Worm (Caenorhabditis elegans) whole organism, L4 larva: ENCODE measurements around the gene alg-1.

ENCODE experiments used
- ZK546.5 ChIP-seq, 2 experiments: sonication (generic microtip); optimal IDR thresholded peaks; 2 replicates each; lab custom pipeline; 2017; ENCODE audit warnings: missing biosample characterization in 2 of 2, missing genetic modification characterization in 2 of 2
- ceh-62 ChIP-seq: sonication (generic microtip); optimal IDR thresholded peaks from 2 replicates; lab custom pipeline; 2017; ENCODE audit warnings: missing biosample characterization, missing genetic modification characterization
- lin-39 ChIP-seq: fragments of 150-350 bp; optimal IDR thresholded peaks from 2 replicates; lab custom pipeline; 2014; ENCODE audit warnings: missing biosample characterization, missing genetic modification reagents, missing genetic modification characterization
- lsy-2 ChIP-seq, 2 experiments: fragments of 150-350 bp in 1 of 2; sonication (generic microtip) in 1 of 2; optimal IDR thresholded peaks; 2 replicates each; lab custom pipeline; 2014 to 2017; ENCODE audit warnings: missing biosample characterization in 2 of 2, missing genetic modification characterization in 2 of 2
- nhr-28 ChIP-seq: fragments of 150-350 bp; optimal IDR thresholded peaks from 2 replicates; lab custom pipeline; 2014; ENCODE audit warnings: missing biosample characterization, missing genetic modification characterization
- sdz-12 ChIP-seq: fragments of 200-800 bp; sonication (Bioruptor generic); optimal IDR thresholded peaks from 2 replicates; lab custom pipeline; 2018; ENCODE audit warnings: mild to moderate bottlenecking, missing genetic modification characterization, missing compliant biosample characterization
- snpc-4 ChIP-seq: fragments of 150-350 bp; optimal IDR thresholded peaks from 2 replicates; lab custom pipeline; 2014; ENCODE audit warnings: missing biosample characterization, missing genetic modification characterization
- unc-62 ChIP-seq, 3 experiments: fragments of 150-350 bp in 1 of 3; sonication (generic microtip); optimal IDR thresholded peaks in 2 of 3; peaks in 1 of 3; 1 replicate in 1 of 3; 2 replicates in 2 of 3; lab custom pipeline; 2014 to 2017; ENCODE audit warnings: missing biosample characterization in 3 of 3, missing genetic modification characterization in 3 of 3, missing genetic modification reagents in 3 of 3, missing genotype in 1 of 3
- zag-1 ChIP-seq: fragments of 150-350 bp; optimal IDR thresholded peaks from 2 replicates; lab custom pipeline; 2014; ENCODE audit warnings: missing biosample characterization, missing genetic modification characterization

- TF ChIP-seq zag-1 (tag; lab: Kevin White, UChicago) (no peak), lin-39 (no peak), sdz-12 (GFP tag; lab: Kevin White, UChicago) (no peak), ZK546.5 (tag; optimal IDR thresholded peaks at IDR 0.05; lab: Kevin White, UChicago) (no peak), ceh-62 (no peak), nhr-28 (peak; percentile 68), snpc-4 (tag; lab: Kevin White, UChicago) (no peak), lsy-2 (tag; optimal IDR thresholded peaks at IDR 0.05; lab: Kevin White, UChicago) (peak in 1 of 2 experiments; percentile 46), unc-62 (GFP tag; optimal IDR thresholded peaks at IDR 0.05 in 1 of 2; lab: Kevin White, UChicago) (peak in 1 of 2 experiments; percentile 95), unc-62 (tag; optimal IDR thresholded peaks at IDR 0.05; lab: Kevin White, UChicago) (no peak)
These were observed 28.4 kb upstream of the alg-1 start for ce11 chrX:13920374-13920986.
